Worm (Caenorhabditis elegans): Measurements from ENCODE around the gene gap-2.

ce11 chrX:9499355-9499754 is 27.1 kb downstream of the gap-2 start:
- TF ChIP-seq zag-1 (tag; optimal IDR thresholded peaks at IDR 0.05) (no peak), Y5F2A.4 (GFP tag; optimal IDR thresholded peaks at IDR 0.05) (no peak), lin-15B (tag; optimal IDR thresholded peaks at IDR 0.05) (no peak), Y105C5A.15 (GFP tag; IDR thresholded peaks at IDR 0.05) (no peak), ceh-82 (tag; optimal IDR thresholded peaks at IDR 0.05) (no peak), lin-39 (tag; optimal IDR thresholded peaks at IDR 0.05) (no peak), lsy-2 (tag; optimal IDR thresholded peaks at IDR 0.05) (no peak)
